Worm (Caenorhabditis elegans) whole organism, midembryonic: Measurements from ENCODE around the gene yju-2.
A peak's percentile ranks its signal among the peaks of the same experiment; 100 is the strongest.

Experiments used
- T22C8.4 ChIP-seq: fragments of 200-800 bp; sonication (Bioruptor generic); IDR thresholded peaks from 2 replicates; pipeline ENCODE4 v1.3.6; 2022; ENCODE audit warnings: missing genetic modification characterization, missing compliant biosample characterization
- cog-1 ChIP-seq: sonication (generic microtip); optimal IDR thresholded peaks from 2 replicates; lab custom pipeline; 2016; ENCODE audit warnings: missing genetic modification characterization, missing compliant biosample characterization
- flt-1 ChIP-seq: fragments of 200-800 bp; sonication (Bioruptor generic); IDR thresholded peaks from 2 replicates; pipeline ENCODE4 v1.3.6; 2022; ENCODE audit warnings: missing genetic modification characterization, missing compliant biosample characterization
- klf-2 ChIP-seq: fragments of 200-800 bp; sonication (Bioruptor generic); conservative IDR thresholded peaks from 2 replicates; pipeline ENCODE4 v1.3.6; 2022; ENCODE audit warnings: missing genetic modification reagents, missing genetic modification characterization, missing compliant biosample characterization
- med-1 ChIP-seq: sonication (generic microtip); optimal IDR thresholded peaks from 2 replicates; lab custom pipeline; 2017; ENCODE audit warnings: missing genetic modification characterization, mild to moderate bottlenecking, missing compliant biosample characterization, antibody characterized with exemption, missing genetic modification reagents; ENCODE audit not compliant: insufficient read depth
- ref-1 ChIP-seq: fragments of 200-800 bp; sonication (Bioruptor generic); conservative IDR thresholded peaks from 2 replicates; pipeline ENCODE4 v1.3.6; 2022; ENCODE audit warnings: missing genetic modification reagents, missing genetic modification characterization, missing compliant biosample characterization
- tab-1 ChIP-seq: fragments of 200-800 bp; sonication (Bioruptor generic); IDR thresholded peaks from 2 replicates; pipeline ENCODE4 v1.3.6; 2022; ENCODE audit warnings: missing genetic modification characterization, missing compliant biosample characterization
- ztf-23 ChIP-seq: fragments of 200-800 bp; sonication (Bioruptor generic); IDR thresholded peaks from 2 replicates; pipeline ENCODE4 v1.3.6; 2022; ENCODE audit warnings: missing genetic modification reagents, missing genetic modification characterization, missing compliant biosample characterization
- ztf-29 ChIP-seq: fragments of 200-800 bp; sonication (Bioruptor generic); IDR thresholded peaks from 2 replicates; pipeline ENCODE4 v1.3.6; 2022; ENCODE audit warnings: missing genetic modification reagents, missing genetic modification characterization, missing compliant biosample characterization

Gene yju-2

DNA sequence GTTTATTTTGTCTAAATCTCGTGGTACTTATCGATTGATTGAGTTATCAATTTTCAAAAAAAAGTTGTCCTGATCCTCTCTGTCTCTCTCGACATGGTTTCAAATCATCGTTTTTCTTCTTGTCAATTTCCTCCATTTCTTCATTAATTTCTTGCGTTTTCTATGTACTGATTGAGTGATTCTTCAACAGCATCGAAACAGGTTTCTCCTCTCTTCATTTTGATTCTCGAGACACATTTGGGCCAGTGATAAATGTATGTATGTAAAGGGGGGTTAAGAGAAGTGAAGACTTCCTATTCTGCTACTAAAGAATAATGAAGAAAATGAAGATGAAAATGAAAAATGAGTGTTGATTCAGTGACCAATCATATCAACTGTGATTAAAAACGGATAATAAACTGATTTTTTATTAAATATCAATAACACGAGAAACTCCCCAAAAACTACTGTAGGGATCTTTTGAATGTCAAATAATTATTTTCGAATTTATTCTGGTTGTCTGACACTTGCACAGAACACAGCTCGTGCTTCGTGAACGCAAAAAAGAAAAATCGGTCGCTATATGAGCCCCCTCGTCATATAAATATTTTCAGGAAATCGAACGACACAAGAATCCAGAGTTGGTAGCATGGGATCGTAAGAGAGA is 19.1 kb downstream of the yju-2 start:
- TF ChIP-seq ztf-23 (GFP tag; lab: Robert Waterston, UW) (no peak), flt-1 (GFP tag; lab: Robert Waterston, UW) (no peak), cog-1 (tag; lab: Kevin White, UChicago) (no peak), ref-1 (GFP tag; lab: Robert Waterston, UW) (no peak), ztf-29 (no peak), tab-1 (GFP tag; lab: Robert Waterston, UW) (no peak), T22C8.4 (GFP tag; lab: Robert Waterston, UW) (no peak), klf-2 (no peak), med-1 (GFP tag; lab: Kevin White, UChicago) (no peak)

DNA sequence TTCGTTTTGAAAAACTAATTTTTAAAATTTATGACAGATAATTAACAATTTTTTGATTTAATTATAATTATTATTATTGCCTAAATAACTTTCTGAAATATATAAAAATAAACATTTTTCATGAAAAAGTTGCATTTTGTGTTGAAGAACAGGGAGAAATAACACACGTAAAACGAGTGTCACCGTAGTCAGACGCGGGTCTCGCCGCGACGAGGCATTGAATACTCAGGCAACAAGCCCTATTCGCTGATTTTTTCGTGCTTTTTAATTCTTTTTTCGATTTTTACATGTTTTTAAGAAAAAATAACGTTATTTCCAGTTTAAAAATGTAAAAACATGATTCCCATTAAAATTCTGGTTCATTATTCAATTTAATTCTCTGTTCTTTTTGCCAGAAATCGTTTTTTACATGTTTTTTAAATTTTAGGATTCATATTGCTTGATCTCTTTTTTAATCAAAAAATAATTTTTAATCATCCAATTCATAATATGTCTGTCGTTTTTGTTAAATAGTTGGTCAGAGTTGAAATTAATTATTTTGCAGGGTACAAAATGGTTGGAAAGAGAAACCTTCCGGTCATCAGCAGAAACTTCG is 23.9 kb downstream of the yju-2 start, which contains the start of gene rpl-6:
Gene rpl-6, plus strand, starts transcription at position 545 of the 595 bp plus-strand sequence.
- TF ChIP-seq ztf-23 (GFP tag; lab: Robert Waterston, UW) (0 out of 2 replicates have a peak, but pooled peaks have one; percentile 28), tab-1 (GFP tag; lab: Robert Waterston, UW) (no peak), T22C8.4 (GFP tag; lab: Robert Waterston, UW) (no peak), cog-1 (tag; lab: Kevin White, UChicago) (peak; percentile 66), ztf-29 (peak; percentile 61; the same call in 1 of the 2 replicates), med-1 (GFP tag; lab: Kevin White, UChicago) (no peak), flt-1 (GFP tag; lab: Robert Waterston, UW) (0 out of 2 replicates have a peak, but pooled peaks have one; percentile 13), ref-1 (GFP tag; lab: Robert Waterston, UW) (no peak), klf-2 (no peak)

DNA sequence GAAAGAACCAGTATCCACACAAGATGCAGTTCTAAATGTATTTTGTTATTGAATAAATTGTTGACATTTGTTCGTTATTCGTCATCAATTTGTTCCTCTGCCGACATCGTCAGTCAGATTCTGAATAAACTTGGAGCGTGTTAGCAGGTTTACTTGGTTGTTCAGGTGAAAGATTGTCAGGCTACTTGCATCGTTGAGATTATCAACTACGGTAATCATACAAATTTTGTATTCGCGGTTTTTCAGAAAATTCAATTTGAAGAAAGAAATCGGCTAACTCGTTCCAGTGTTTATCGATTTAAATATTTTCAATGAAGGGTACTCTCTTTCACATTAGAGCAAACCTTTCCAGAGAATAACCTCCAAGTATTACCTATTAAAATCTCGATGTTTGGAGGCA is 25.6 kb downstream of the yju-2 start, which contains the start of gene R151.2:
Gene R151.2, plus strand, starts transcription at position 247 of the 400 bp plus-strand sequence.
- TF ChIP-seq tab-1 (GFP tag; lab: Robert Waterston, UW) (no peak), med-1 (GFP tag; lab: Kevin White, UChicago) (no peak), T22C8.4 (GFP tag; lab: Robert Waterston, UW) (no peak), ztf-29 (no peak), flt-1 (GFP tag; lab: Robert Waterston, UW) (no peak), ztf-23 (GFP tag; lab: Robert Waterston, UW) (no peak), cog-1 (tag; lab: Kevin White, UChicago) (no peak)

DNA sequence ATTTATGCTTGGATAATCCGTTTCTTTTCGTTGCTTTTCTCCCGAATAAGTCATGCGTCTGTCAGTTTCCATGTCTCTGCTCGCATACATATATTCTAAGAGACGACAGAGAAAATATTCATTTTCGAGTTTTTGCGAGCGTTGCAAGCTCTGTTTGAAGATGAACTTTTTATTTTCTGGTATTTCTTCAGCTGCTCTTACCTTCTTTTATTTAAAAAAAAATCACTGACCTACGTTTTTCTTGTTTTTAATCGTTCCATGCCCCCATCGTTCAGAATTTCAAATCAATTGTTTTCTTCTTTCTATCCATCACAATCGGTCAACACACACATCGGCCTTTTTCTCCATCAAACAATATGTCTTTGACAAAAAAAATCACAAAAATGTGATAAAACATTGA is 26.4 kb downstream of the yju-2 start:
- TF ChIP-seq flt-1 (GFP tag; lab: Robert Waterston, UW) = no peak
- TF ChIP-seq tab-1 (GFP tag; lab: Robert Waterston, UW) = no peak
- TF ChIP-seq ztf-29 = no peak
- no peak for TF ChIP-seq T22C8.4 (GFP tag; lab: Robert Waterston, UW)
- TF ChIP-seq ref-1 (GFP tag; lab: Robert Waterston, UW) = no peak
- TF ChIP-seq med-1 (GFP tag; lab: Kevin White, UChicago) = no peak
- no peak for TF ChIP-seq klf-2
- TF ChIP-seq ztf-23 (GFP tag; lab: Robert Waterston, UW) = no peak
- TF ChIP-seq cog-1 (tag; lab: Kevin White, UChicago) = no peak

DNA sequence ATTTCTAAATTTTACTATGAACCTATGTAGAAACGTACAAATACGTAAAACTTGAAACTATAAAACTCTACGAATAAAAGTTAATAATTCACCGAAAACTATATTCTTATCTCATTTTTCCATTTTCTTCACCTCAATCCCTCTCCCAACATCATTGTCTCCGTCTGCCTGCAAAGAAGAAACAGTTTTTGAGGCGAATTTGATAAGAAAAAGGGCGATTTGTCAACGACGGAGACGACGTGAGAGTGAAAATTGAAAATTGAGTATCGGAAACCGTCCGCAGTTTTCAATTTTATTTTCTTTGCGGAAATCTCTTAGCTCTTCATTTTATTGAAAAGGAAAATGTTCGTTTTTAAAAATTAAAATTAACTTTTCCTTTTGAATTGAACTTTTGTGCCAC is 27.9 kb downstream of the yju-2 start:
- TF ChIP-seq ztf-29 (no peak), cog-1 (tag; lab: Kevin White, UChicago) (no peak), klf-2 (no peak), tab-1 (GFP tag; lab: Robert Waterston, UW) (no peak), T22C8.4 (GFP tag; lab: Robert Waterston, UW) (no peak), med-1 (GFP tag; lab: Kevin White, UChicago) (no peak), ref-1 (GFP tag; lab: Robert Waterston, UW) (no peak), flt-1 (GFP tag; lab: Robert Waterston, UW) (no peak), ztf-23 (GFP tag; lab: Robert Waterston, UW) (no peak)

DNA sequence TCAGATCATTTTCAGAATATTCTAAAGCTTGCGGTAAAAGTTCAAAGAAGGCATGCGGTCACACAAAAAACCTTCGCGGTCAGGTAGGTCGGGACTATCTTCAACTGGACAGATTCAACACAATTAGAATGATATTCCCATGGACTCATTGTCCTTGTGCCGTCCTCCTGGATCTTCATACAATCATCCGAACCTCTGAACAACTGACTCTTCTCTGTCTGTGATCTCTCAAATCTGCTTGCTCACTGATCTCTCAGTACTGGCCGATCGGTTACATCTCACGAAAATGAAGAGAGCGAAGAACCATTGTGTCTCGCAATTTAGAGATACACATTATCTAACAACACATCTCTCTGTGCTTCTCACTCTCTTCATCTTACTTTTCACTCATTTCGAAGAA is 31.4 kb downstream of the yju-2 start:
- no peak for TF ChIP-seq cog-1 (tag; lab: Kevin White, UChicago)
- no peak for TF ChIP-seq ref-1 (GFP tag; lab: Robert Waterston, UW)
- no peak for TF ChIP-seq flt-1 (GFP tag; lab: Robert Waterston, UW)
- TF ChIP-seq klf-2 = no peak
- TF ChIP-seq ztf-29 = no peak
- TF ChIP-seq ztf-23 (GFP tag; lab: Robert Waterston, UW) = no peak
- no peak for TF ChIP-seq med-1 (GFP tag; lab: Kevin White, UChicago)
- TF ChIP-seq T22C8.4 (GFP tag; lab: Robert Waterston, UW) = no peak
- TF ChIP-seq tab-1 (GFP tag; lab: Robert Waterston, UW) = no peak

DNA sequence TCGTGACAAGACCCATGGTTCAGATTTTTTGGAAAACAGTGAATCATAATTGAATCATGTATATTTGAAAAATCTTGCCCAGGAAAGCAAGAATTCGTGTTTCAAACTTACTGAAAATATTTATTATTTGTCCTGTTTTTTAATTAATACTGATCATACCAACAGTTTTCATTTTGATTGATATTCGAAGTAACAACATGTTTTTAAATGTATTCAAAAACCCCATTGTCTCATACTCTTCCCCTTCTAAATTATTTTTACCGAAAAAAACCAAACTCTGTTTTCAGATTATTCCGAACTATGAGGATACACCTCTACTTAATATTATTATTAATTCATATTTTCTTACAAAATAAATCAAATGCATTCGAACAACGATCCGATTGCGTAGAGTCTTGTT is 32.1 kb downstream of the yju-2 start, which contains the start of gene R151.1:
Gene R151.1, plus strand, starts transcription at position 301 of the 400 bp plus-strand sequence.
- TF ChIP-seq med-1 (GFP tag; lab: Kevin White, UChicago) (no peak), ref-1 (GFP tag; lab: Robert Waterston, UW) (no peak), ztf-23 (GFP tag; lab: Robert Waterston, UW) (no peak), cog-1 (tag; lab: Kevin White, UChicago) (no peak), klf-2 (no peak), tab-1 (GFP tag; lab: Robert Waterston, UW) (no peak), ztf-29 (no peak), flt-1 (GFP tag; lab: Robert Waterston, UW) (no peak), T22C8.4 (GFP tag; lab: Robert Waterston, UW) (no peak)

DNA sequence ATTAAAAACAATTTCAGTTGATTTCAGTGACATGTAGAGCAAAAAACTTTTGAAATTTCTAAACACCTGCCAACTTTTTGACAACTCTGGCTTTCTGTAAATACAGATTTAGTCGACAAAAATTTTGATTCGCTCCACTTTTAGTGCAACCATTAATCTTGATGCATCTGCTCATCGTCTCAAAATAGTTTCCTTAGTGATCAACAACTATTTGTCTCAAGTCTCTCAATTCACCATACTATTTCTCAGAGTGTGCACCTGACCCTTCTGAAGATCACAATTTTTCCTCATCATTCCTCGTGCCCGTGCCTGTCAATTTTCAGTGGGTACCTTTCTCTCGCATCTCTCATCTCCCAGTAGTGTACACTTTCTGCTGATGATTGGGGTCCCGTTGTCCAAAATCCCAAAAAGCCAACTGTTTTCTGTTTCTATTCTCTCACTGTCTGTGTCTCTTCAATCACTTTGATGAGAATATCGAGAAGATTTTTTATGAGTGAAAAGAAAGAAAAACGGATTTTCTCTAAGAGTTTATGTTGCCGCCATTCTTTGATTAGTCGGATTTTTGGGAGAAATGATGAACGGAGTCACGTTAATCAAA is 32.9 kb downstream of the yju-2 start:
- TF ChIP-seq med-1 (GFP tag; lab: Kevin White, UChicago) (no peak), cog-1 (tag; lab: Kevin White, UChicago) (no peak), T22C8.4 (GFP tag; lab: Robert Waterston, UW) (no peak), ztf-29 (no peak), ztf-23 (GFP tag; lab: Robert Waterston, UW) (no peak), tab-1 (GFP tag; lab: Robert Waterston, UW) (no peak), ref-1 (GFP tag; lab: Robert Waterston, UW) (no peak), klf-2 (no peak)
